Fruit fly (Drosophila melanogaster) whole organism, embryonic: ENCODE data around the gene CG8281.

Experiments
- Atf-2 ChIP-seq: fragments of 200-800 bp; sonication (Bioruptor generic); optimal IDR thresholded peaks from 2 replicates; lab custom pipeline; 2016; ENCODE audit warnings: missing biosample characterization, missing genetic modification characterization
- Bdp1 ChIP-seq: fragments of 200-800 bp; sonication (Bioruptor generic); optimal IDR thresholded peaks from 3 replicates; lab custom pipeline; 2016; ENCODE audit warnings: missing biosample characterization, missing genetic modification characterization
- CG10959 ChIP-seq: fragments of 200-800 bp; sonication (Bioruptor generic); IDR thresholded peaks from 2 replicates; pipeline ENCODE4 v1.3.6; 2022; ENCODE audit warnings: missing biosample characterization, missing genetic modification characterization
- CG10979 ChIP-seq: fragments of 200-800 bp; sonication (Bioruptor generic); optimal IDR thresholded peaks from 2 replicates; lab custom pipeline; 2018; ENCODE audit warnings: missing biosample characterization, mild to moderate bottlenecking, missing genetic modification characterization, moderate library complexity
- CG15479 ChIP-seq: fragments of 200-800 bp; sonication (Bioruptor generic); optimal IDR thresholded peaks from 3 replicates; lab custom pipeline; 2019; ENCODE audit warnings: missing biosample characterization, mild to moderate bottlenecking, missing genetic modification characterization, moderate library complexity
- CG1792 ChIP-seq: fragments of 200-800 bp; sonication (Bioruptor generic); optimal IDR thresholded peaks from 2 replicates; lab custom pipeline; 2016; ENCODE audit warnings: missing biosample characterization, missing genetic modification characterization
- CG2116 ChIP-seq: fragments of 200-800 bp; sonication (Bioruptor generic); optimal IDR thresholded peaks from 3 replicates; lab custom pipeline; 2018; ENCODE audit warnings: missing biosample characterization, mild to moderate bottlenecking, missing genetic modification characterization
- CG30403 ChIP-seq: fragments of 200-800 bp; sonication (Bioruptor generic); optimal IDR thresholded peaks from 3 replicates; lab custom pipeline; 2016; ENCODE audit warnings: missing biosample characterization, missing genetic modification characterization
- CG31224 ChIP-seq: fragments of 200-800 bp; sonication (Bioruptor generic); IDR thresholded peaks from 2 replicates; pipeline ENCODE4 v1.3.6; 2022; ENCODE audit warnings: missing biosample characterization, missing genetic modification characterization
- CG32767 ChIP-seq: fragments of 200-800 bp; sonication (Bioruptor generic); IDR thresholded peaks from 2 replicates; pipeline ENCODE4 v1.3.6; 2022; ENCODE audit warnings: missing biosample characterization, missing genetic modification characterization
- CG3281 ChIP-seq: fragments of 200-800 bp; sonication (Bioruptor generic); optimal IDR thresholded peaks from 3 replicates; lab custom pipeline; 2017; ENCODE audit warnings: missing biosample characterization, mild to moderate bottlenecking, missing genetic modification characterization
- CG4360 ChIP-seq: fragments of 200-800 bp; sonication (Bioruptor generic); IDR thresholded peaks from 2 replicates; pipeline ENCODE4 v1.3.6; 2022; ENCODE audit warnings: missing biosample characterization, missing genetic modification characterization
- CG6654 ChIP-seq: fragments of 200-800 bp; sonication (Bioruptor generic); optimal IDR thresholded peaks from 2 replicates; lab custom pipeline; 2017; ENCODE audit warnings: missing biosample characterization, mild to moderate bottlenecking, missing genetic modification characterization
- CG7357 ChIP-seq: fragments of 200-800 bp; sonication (Bioruptor generic); IDR thresholded peaks from 3 replicates; pipeline ENCODE4 v1.3.6; 2022; ENCODE audit warnings: missing biosample characterization, missing genetic modification characterization
- CG7928 ChIP-seq: fragments of 200-800 bp; sonication (Bioruptor generic); optimal IDR thresholded peaks from 2 replicates; lab custom pipeline; 2017; ENCODE audit warnings: missing biosample characterization, mild to moderate bottlenecking, missing genetic modification characterization
- CTCF ChIP-seq: fragments of 200-800 bp; sonication (Bioruptor generic); optimal IDR thresholded peaks from 2 replicates; lab custom pipeline; 2017; ENCODE audit warnings: missing biosample characterization, mild to moderate bottlenecking, missing genetic modification characterization, moderate library complexity
- D ChIP-seq, 2 experiments: fragments of 200-800 bp in 1 of 2; fragments of >200 bp in 1 of 2; sonication (Bioruptor generic) in 1 of 2; optimal IDR thresholded peaks; 2 replicates in 1 of 2; 3 replicates in 1 of 2; lab custom pipeline; 2017; ENCODE audit warnings: mild to moderate bottlenecking in 1 of 2, missing biosample characterization in 1 of 2, missing genetic modification characterization in 1 of 2, missing genetic modification reagents in 1 of 2
- E2f1 ChIP-seq: fragments of 200-800 bp; sonication (Bioruptor generic); IDR thresholded peaks from 2 replicates; pipeline ENCODE4 v1.3.6; 2022; ENCODE audit warnings: missing biosample characterization, missing genetic modification characterization
- Gug ChIP-seq: fragments of 200-800 bp; sonication (Bioruptor generic); IDR thresholded peaks from 4 replicates; pipeline ENCODE4 v1.3.6; 2022; ENCODE audit warnings: missing biosample characterization, missing genetic modification characterization
- HHEX ChIP-seq: fragments of 200-800 bp; sonication (Bioruptor generic); optimal IDR thresholded peaks from 3 replicates; lab custom pipeline; 2017; ENCODE audit warnings: missing biosample characterization, mild to moderate bottlenecking, missing genetic modification characterization, missing genetic modification reagents
- HmgD ChIP-seq: fragments of 200-800 bp; sonication (Bioruptor generic); optimal IDR thresholded peaks from 3 replicates; lab custom pipeline; 2016; ENCODE audit warnings: missing biosample characterization, missing genetic modification characterization
- Ravus ChIP-seq: fragments of 200-800 bp; sonication (Bioruptor generic); IDR thresholded peaks from 2 replicates; pipeline ENCODE4 v1.3.6; 2022; ENCODE audit warnings: missing biosample characterization, missing genetic modification characterization
- Sin3A ChIP-seq: fragments of >200 bp; optimal IDR thresholded peaks from 2 replicates; lab custom pipeline; 2018
- Six4 ChIP-seq: fragments of 200-800 bp; sonication (Bioruptor generic); optimal IDR thresholded peaks from 2 replicates; lab custom pipeline; 2016; ENCODE audit warnings: missing biosample characterization, missing genetic modification characterization
- Sox102F ChIP-seq: fragments of 200-800 bp; sonication (Bioruptor generic); optimal IDR thresholded peaks from 2 replicates; lab custom pipeline; 2018; ENCODE audit warnings: missing biosample characterization, mild to moderate bottlenecking, missing genetic modification characterization, moderate library complexity
- Ssrp ChIP-seq: fragments of 200-800 bp; sonication (Bioruptor generic); optimal IDR thresholded peaks from 2 replicates; lab custom pipeline; 2018; ENCODE audit warnings: missing biosample characterization, mild to moderate bottlenecking, missing genetic modification characterization, moderate library complexity
- Tbp ChIP-seq: fragments of >200 bp; optimal IDR thresholded peaks from 2 replicates; lab custom pipeline; 2018; ENCODE audit warnings: missing biosample characterization, missing genetic modification characterization
- Usf ChIP-seq: fragments of 200-800 bp; sonication (Bioruptor generic); optimal IDR thresholded peaks from 2 replicates; lab custom pipeline; 2017; ENCODE audit warnings: missing genotype, missing biosample characterization, missing genetic modification characterization
- aop ChIP-seq: fragments of 200-800 bp; sonication (Bioruptor generic); IDR thresholded peaks from 2 replicates; pipeline ENCODE4 v1.3.6; 2022; ENCODE audit warnings: missing biosample characterization, missing genetic modification characterization
- ase ChIP-seq: fragments of 200-800 bp; sonication (Bioruptor generic); IDR thresholded peaks from 3 replicates; pipeline ENCODE4 v1.3.6; 2022; ENCODE audit warnings: missing biosample characterization, missing genetic modification characterization
- bigmax ChIP-seq: fragments of 200-800 bp; sonication (Bioruptor generic); optimal IDR thresholded peaks from 2 replicates; lab custom pipeline; 2018; ENCODE audit warnings: missing biosample characterization, mild to moderate bottlenecking, missing genetic modification characterization
- cato ChIP-seq: fragments of 200-800 bp; sonication (Bioruptor generic); optimal IDR thresholded peaks from 2 replicates; lab custom pipeline; 2016; ENCODE audit warnings: missing biosample characterization, missing genetic modification characterization, borderline replicate concordance
- caup ChIP-seq: fragments of 200-800 bp; sonication (Bioruptor generic); optimal IDR thresholded peaks from 3 replicates; lab custom pipeline; 2017; ENCODE audit warnings: missing biosample characterization, mild to moderate bottlenecking, missing genetic modification characterization, moderate library complexity; ENCODE audit not compliant: severe bottlenecking
- ci ChIP-seq: fragments of 200-800 bp; sonication (Bioruptor generic); IDR thresholded peaks from 3 replicates; pipeline ENCODE4 v1.3.6; 2022; ENCODE audit warnings: missing biosample characterization, missing genetic modification characterization
- ems ChIP-seq: fragments of 200-800 bp; sonication (Bioruptor generic); optimal IDR thresholded peaks from 3 replicates; lab custom pipeline; 2016; ENCODE audit warnings: missing biosample characterization, missing genetic modification characterization
- ftz-f1 ChIP-seq: fragments of 200-800 bp; sonication (Bioruptor generic); optimal IDR thresholded peaks from 2 replicates; lab custom pipeline; 2016; ENCODE audit warnings: missing biosample characterization, missing genetic modification characterization
- fu2 ChIP-seq: fragments of 200-800 bp; sonication (Bioruptor generic); optimal IDR thresholded peaks from 2 replicates; lab custom pipeline; 2016; ENCODE audit warnings: missing biosample characterization, missing genetic modification characterization
- gcm ChIP-seq: fragments of 200-800 bp; sonication (Bioruptor generic); optimal IDR thresholded peaks from 2 replicates; lab custom pipeline; 2019; ENCODE audit warnings: missing biosample characterization, mild to moderate bottlenecking, missing genetic modification characterization, moderate library complexity
- jigr1 ChIP-seq: fragments of 200-800 bp; sonication (Bioruptor generic); IDR thresholded peaks from 3 replicates; pipeline ENCODE4 v1.3.6; 2022; ENCODE audit warnings: missing biosample characterization, missing genetic modification characterization
- klu ChIP-seq: fragments of 200-800 bp; sonication (Bioruptor generic); IDR thresholded peaks from 2 replicates; pipeline ENCODE4 v1.3.6; 2022; ENCODE audit warnings: missing biosample characterization, missing genetic modification characterization
- otp ChIP-seq: fragments of 200-800 bp; sonication (Bioruptor generic); IDR thresholded peaks from 3 replicates; pipeline ENCODE4, ENCODE4 v1.3.6; 2022; ENCODE audit warnings: missing biosample characterization, missing genetic modification characterization
- peb ChIP-seq: fragments of 200-800 bp; sonication (Bioruptor generic); IDR thresholded peaks from 2 replicates; pipeline ENCODE4 v1.3.6; 2022; ENCODE audit warnings: missing biosample characterization, missing genetic modification characterization
- pfk ChIP-seq: fragments of 200-800 bp; sonication (Bioruptor generic); optimal IDR thresholded peaks from 2 replicates; lab custom pipeline; 2018; ENCODE audit warnings: missing biosample characterization, mild to moderate bottlenecking, missing genetic modification characterization, moderate library complexity
- scrt ChIP-seq: fragments of 200-800 bp; sonication (Bioruptor generic); optimal IDR thresholded peaks from 2 replicates; lab custom pipeline; 2018; ENCODE audit warnings: missing biosample characterization, mild to moderate bottlenecking, missing genetic modification characterization, moderate library complexity
- sens-2 ChIP-seq: fragments of 200-800 bp; sonication (Bioruptor generic); IDR thresholded peaks from 2 replicates; pipeline ENCODE4 v1.3.6; 2022; ENCODE audit warnings: missing biosample characterization, missing genetic modification characterization
- shn ChIP-seq: fragments of 200-800 bp; sonication (Bioruptor generic); optimal IDR thresholded peaks from 3 replicates; lab custom pipeline; 2016; ENCODE audit warnings: missing biosample characterization, missing genetic modification characterization
- tna ChIP-seq: fragments of 200-800 bp; sonication (Bioruptor generic); IDR thresholded peaks from 2 replicates; pipeline ENCODE4 v1.3.6; 2022; ENCODE audit warnings: missing biosample characterization, missing genetic modification characterization; ENCODE audit not compliant: partially characterized antibody
- wdn ChIP-seq: fragments of 200-800 bp; sonication (Bioruptor generic); IDR thresholded peaks from 2 replicates; pipeline ENCODE4 v1.3.6; 2022; ENCODE audit warnings: missing biosample characterization, missing genetic modification characterization
- wek ChIP-seq: fragments of 200-800 bp; sonication (Bioruptor generic); optimal IDR thresholded peaks from 3 replicates; lab custom pipeline; 2018; ENCODE audit warnings: missing biosample characterization, mild to moderate bottlenecking, missing genetic modification characterization, moderate library complexity
- z ChIP-seq: fragments of 200-800 bp; sonication (Bioruptor generic); IDR thresholded peaks from 3 replicates; pipeline ENCODE4 v1.3.6; 2022; ENCODE audit warnings: missing biosample characterization, missing genetic modification characterization

Gene CG8281

DNA sequence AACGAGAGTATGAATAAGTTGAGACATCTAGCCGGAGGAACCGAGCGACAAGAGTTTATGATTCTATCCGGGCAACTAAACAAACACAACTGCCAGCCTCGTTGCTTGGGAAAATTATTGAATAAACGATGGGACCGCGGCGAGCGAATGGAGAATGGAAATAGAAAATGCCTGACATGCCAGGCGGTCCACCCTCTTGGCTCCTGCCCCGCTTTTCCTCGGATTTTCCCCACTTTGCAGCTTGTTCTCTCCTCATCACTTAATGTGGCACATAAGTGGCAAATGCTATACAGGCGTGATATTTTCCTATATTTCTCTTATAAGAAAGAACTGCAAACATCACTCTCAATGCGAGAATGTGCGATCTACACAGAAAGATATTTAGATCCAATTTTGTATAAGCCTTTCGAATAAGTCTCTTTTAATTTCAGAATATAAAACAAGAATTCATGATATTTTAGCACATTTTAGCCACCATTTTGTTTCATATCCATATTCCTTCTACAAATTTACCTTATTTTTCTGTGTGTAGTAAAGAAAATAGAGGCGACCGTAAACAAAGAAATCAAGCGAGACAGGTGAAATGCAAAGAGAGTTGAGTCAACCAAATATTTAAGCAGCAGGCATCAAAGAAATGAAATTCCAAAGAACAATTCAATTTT is 8.6 kb upstream of the CG8281 start (continued):
- TF ChIP-seq CG2116 (GFP tag; lab: Kevin White, UChicago) = peak; percentile 56
- TF ChIP-seq CG30403 (GFP tag; lab: Kevin White, UChicago) = peak; percentile 80
- TF ChIP-seq klu = peak; percentile 72
- no peak for TF ChIP-seq CG4360 (GFP tag; lab: Robert Waterston, UW)
- peak; percentile 95 for TF ChIP-seq Sox102F (GFP tag; lab: Kevin White, UChicago)
- TF ChIP-seq aop (GFP tag; lab: Robert Waterston, UW) = no peak
- TF ChIP-seq Ssrp = peak; percentile 88
- no peak for TF ChIP-seq D (optimal IDR thresholded peaks at IDR 0.05; lab: Kevin White, UChicago)
- peak; percentile 91 for TF ChIP-seq D (GFP tag; optimal IDR thresholded peaks at IDR 0.05; lab: Kevin White, UChicago)
- peak; percentile 75; the same call in 1 of the 2 replicates for TF ChIP-seq CG32767 (GFP tag; lab: Robert Waterston, UW)
- TF ChIP-seq Bdp1 = peak; percentile 41
- TF ChIP-seq E2f1 (GFP tag; lab: Robert Waterston, UW) = peak; percentile 86
- TF ChIP-seq Tbp = no peak
- peak; percentile 72; the same call in 2 of the 3 replicates for TF ChIP-seq CG7357 (GFP tag; lab: Robert Waterston, UW)
- TF ChIP-seq HHEX = peak; percentile 79
- TF ChIP-seq fu2 (GFP tag; lab: Kevin White, UChicago) = peak; percentile 65
- no peak for TF ChIP-seq ftz-f1 (GFP tag; lab: Kevin White, UChicago)
- TF ChIP-seq bigmax (GFP tag; lab: Kevin White, UChicago) = no peak
- peak; percentile 5 for TF ChIP-seq pfk (GFP tag; lab: Kevin White, UChicago)
- TF ChIP-seq Ravus (GFP tag; lab: Robert Waterston, UW) = no peak; the same call in 1 of the 2 replicates
- TF ChIP-seq sens-2 (GFP tag; lab: Robert Waterston, UW) = peak; percentile 72
- TF ChIP-seq CG1792 = peak; percentile 77
- peak; percentile 44 for TF ChIP-seq ems
- TF ChIP-seq ase (GFP tag; lab: Robert Waterston, UW) = peak; percentile 80
- peak; percentile 77 for TF ChIP-seq CG3281
- TF ChIP-seq CG15479 = no peak
- TF ChIP-seq CTCF (GFP tag; lab: Kevin White, UChicago) = peak; percentile 53
- no peak for TF ChIP-seq Sin3A
- peak; percentile 5; the same call in 1 of the 3 replicates for TF ChIP-seq z
- TF ChIP-seq jigr1 (GFP tag; lab: Robert Waterston, UW) = 0 out of 3 replicates have a peak, but pooled peaks have one; percentile 46
- no peak for TF ChIP-seq tna (GFP tag; lab: Robert Waterston, UW)
- peak; percentile 70 for TF ChIP-seq scrt (GFP tag; lab: Kevin White, UChicago)
- peak; percentile 56; the same call in 2 of the 4 replicates for TF ChIP-seq Gug (GFP tag; lab: Robert Waterston, UW)
- TF ChIP-seq CG10979 = peak; percentile 93
- peak; percentile 64; the same call in 1 of the 2 replicates for TF ChIP-seq peb (GFP tag; lab: Robert Waterston, UW)
- TF ChIP-seq HmgD (GFP tag; lab: Kevin White, UChicago) = peak; percentile 41
- TF ChIP-seq gcm (GFP tag; lab: Kevin White, UChicago) = peak; percentile 84
- peak; percentile 89 for TF ChIP-seq otp (GFP tag; lab: Robert Waterston, UW)
- peak; percentile 68 for TF ChIP-seq caup (GFP tag; lab: Kevin White, UChicago)
- peak; percentile 94 for TF ChIP-seq ci (GFP tag; lab: Robert Waterston, UW)
- TF ChIP-seq CG6654 = peak; percentile 65
- TF ChIP-seq wdn (GFP tag; lab: Robert Waterston, UW) = peak; percentile 67
- TF ChIP-seq Atf-2 (GFP tag; lab: Kevin White, UChicago) = peak; percentile 78
- TF ChIP-seq wek (GFP tag; lab: Kevin White, UChicago) = peak; percentile 20
- TF ChIP-seq shn = peak; percentile 63
- no peak; the same call in none of the 2 replicates for TF ChIP-seq CG31224 (GFP tag; lab: Robert Waterston, UW)
- TF ChIP-seq CG10959 (GFP tag; lab: Robert Waterston, UW) = peak; percentile 62; the same call in 1 of the 2 replicates
- peak; percentile 83 for TF ChIP-seq Six4 (GFP tag; lab: Kevin White, UChicago)
- peak; percentile 74 for TF ChIP-seq cato
- peak; percentile 41 for TF ChIP-seq CG7928 (GFP tag; lab: Kevin White, UChicago)
- TF ChIP-seq Usf (GFP tag; lab: Kevin White, UChicago) = peak; percentile 62
